Worm (Caenorhabditis elegans): ENCODE data around the gene acp-5.

ce11 chrX:5813030-5813429, 16.2 kb upstream of the acp-5 start:
- TF ChIP-seq hmg-4 (GFP tag; optimal IDR thresholded peaks at IDR 0.05), result no peak
- no peak for TF ChIP-seq flt-1 (GFP tag; IDR thresholded peaks at IDR 0.05)
- TF ChIP-seq ama-1 (optimal IDR thresholded peaks at IDR 0.05), result no peak
- TF ChIP-seq tra-4 (tag; optimal IDR thresholded peaks at IDR 0.05), result no peak
- no peak for TF ChIP-seq tbx-37 (GFP tag; conservative IDR thresholded peaks at IDR 0.05)
- TF ChIP-seq F13C5.2 (tag; optimal IDR thresholded peaks at IDR 0.05), result no peak
- no peak for TF ChIP-seq ets-7 (tag; optimal IDR thresholded peaks at IDR 0.05)
- TF ChIP-seq sea-1 (GFP tag; conservative IDR thresholded peaks at IDR 0.05), result no peak
- TF ChIP-seq ceh-13 (GFP tag; optimal IDR thresholded peaks at IDR 0.05), result no peak
- TF ChIP-seq B0310.2 (tag; optimal IDR thresholded peaks at IDR 0.05), result no peak
- no peak for TF ChIP-seq aly-1 (tag; optimal IDR thresholded peaks at IDR 0.05)

Measured in whole organism, early embryonic.